Worm (Caenorhabditis elegans) whole organism, mixed stage, embryonic: ENCODE measurements around the gene F36H5.9.

Experiments
- M03D4.4 ChIP-seq: sonication (generic microtip); optimal IDR thresholded peaks from 2 replicates; lab custom pipeline; 2017; ENCODE audit warnings: mild to moderate bottlenecking, missing genetic modification characterization, missing compliant biosample characterization
- bed-3 ChIP-seq: fragments of 200-800 bp; sonication (Bioruptor generic); optimal IDR thresholded peaks from 3 replicates; lab custom pipeline; 2018; ENCODE audit warnings: mild to moderate bottlenecking, missing genetic modification characterization, moderate library complexity, missing compliant biosample characterization
- ceh-39 ChIP-seq: fragments of 150-350 bp; optimal IDR thresholded peaks from 2 replicates; lab custom pipeline; 2014; ENCODE audit warnings: missing biosample characterization, missing genetic modification characterization
- ceh-43 ChIP-seq: fragments of 200-800 bp; sonication (Bioruptor generic); optimal IDR thresholded peaks from 2 replicates; lab custom pipeline; 2018; ENCODE audit warnings: mild to moderate bottlenecking, missing genetic modification characterization, moderate library complexity, missing compliant biosample characterization
- ceh-83 ChIP-seq: fragments of 200-800 bp; sonication (Bioruptor generic); optimal IDR thresholded peaks from 2 replicates; lab custom pipeline; 2018; ENCODE audit warnings: mild to moderate bottlenecking, missing genetic modification characterization, missing compliant biosample characterization
- cnd-1 ChIP-seq: fragments of 200-800 bp; sonication (Bioruptor generic); optimal IDR thresholded peaks from 2 replicates; lab custom pipeline; 2018; ENCODE audit warnings: mild to moderate bottlenecking, missing genetic modification characterization, missing compliant biosample characterization
- drap-1 ChIP-seq: fragments of 200-800 bp; sonication (Bioruptor generic); optimal IDR thresholded peaks from 3 replicates; lab custom pipeline; 2018; ENCODE audit warnings: mild to moderate bottlenecking, missing genetic modification characterization, missing compliant biosample characterization
- elt-1 ChIP-seq: sonication (generic microtip); optimal IDR thresholded peaks from 2 replicates; lab custom pipeline; 2017; ENCODE audit warnings: missing genetic modification characterization, mild to moderate bottlenecking, missing compliant biosample characterization, antibody characterized with exemption, moderate library complexity, borderline replicate concordance; ENCODE audit not compliant: insufficient read depth
- elt-3 ChIP-seq: fragments of 150-350 bp; optimal IDR thresholded peaks from 2 replicates; lab custom pipeline; 2014; ENCODE audit warnings: missing biosample characterization, missing genetic modification characterization
- flh-1 ChIP-seq: fragments of 200-800 bp; sonication (Bioruptor generic); optimal IDR thresholded peaks from 2 replicates; lab custom pipeline; 2018; ENCODE audit warnings: mild to moderate bottlenecking, missing genetic modification characterization, moderate library complexity, missing compliant biosample characterization
- ham-2 ChIP-seq: fragments of 200-800 bp; sonication (Bioruptor generic); optimal IDR thresholded peaks from 2 replicates; lab custom pipeline; 2018; ENCODE audit warnings: mild to moderate bottlenecking, missing genetic modification characterization, missing compliant biosample characterization
- hlh-1 ChIP-seq: fragments of 150-350 bp; optimal IDR thresholded peaks from 2 replicates; lab custom pipeline; 2014; ENCODE audit warnings: missing biosample characterization, missing genetic modification reagents, missing genetic modification characterization
- lin-13 ChIP-seq: fragments of 150-350 bp; optimal IDR thresholded peaks from 2 replicates; lab custom pipeline; 2014; ENCODE audit warnings: missing biosample characterization, missing genetic modification characterization
- lin-32 ChIP-seq: fragments of 200-800 bp; sonication (Bioruptor generic); optimal IDR thresholded peaks from 2 replicates; lab custom pipeline; 2018; ENCODE audit warnings: mild to moderate bottlenecking, missing genetic modification characterization, missing compliant biosample characterization
- lsy-2 ChIP-seq: fragments of 150-350 bp; optimal IDR thresholded peaks from 2 replicates; lab custom pipeline; 2014; ENCODE audit warnings: missing biosample characterization, missing genetic modification characterization
- mab-5 ChIP-seq: fragments of 150-350 bp; optimal IDR thresholded peaks from 2 replicates; lab custom pipeline; 2014; ENCODE audit warnings: missing biosample characterization, missing genetic modification characterization
- mls-2 ChIP-seq: sonication (generic microtip); optimal IDR thresholded peaks from 2 replicates; lab custom pipeline; 2016; ENCODE audit warnings: mild to moderate bottlenecking, missing genetic modification characterization, moderate library complexity, missing compliant biosample characterization
- nhr-2 ChIP-seq: fragments of 150-350 bp; optimal IDR thresholded peaks from 2 replicates; lab custom pipeline; 2014; ENCODE audit warnings: missing biosample characterization, missing genetic modification characterization
- nhr-237 ChIP-seq: fragments of 150-350 bp; optimal IDR thresholded peaks from 2 replicates; lab custom pipeline; 2014; ENCODE audit warnings: missing biosample characterization, missing genetic modification characterization
- nhr-28 ChIP-seq: fragments of 150-350 bp; optimal IDR thresholded peaks from 2 replicates; lab custom pipeline; 2014; ENCODE audit warnings: missing biosample characterization, missing genetic modification characterization
- nhr-76 ChIP-seq: sonication (generic microtip); optimal IDR thresholded peaks from 2 replicates; lab custom pipeline; 2017; ENCODE audit warnings: missing biosample characterization, missing genetic modification characterization
- pha-4 ChIP-seq: fragments of 150-350 bp; optimal IDR thresholded peaks from 2 replicates; lab custom pipeline; 2018; ENCODE audit warnings: missing biosample characterization, missing genetic modification reagents, missing genetic modification characterization
- sem-2 ChIP-seq: fragments of 200-800 bp; sonication (Bioruptor generic); optimal IDR thresholded peaks from 2 replicates; lab custom pipeline; 2018; ENCODE audit warnings: mild to moderate bottlenecking, missing genetic modification characterization, missing compliant biosample characterization
- snpc-4 ChIP-seq: fragments of 150-350 bp; optimal IDR thresholded peaks from 2 replicates; lab custom pipeline; 2014; ENCODE audit warnings: missing biosample characterization, missing genetic modification characterization
- sptf-1 ChIP-seq: sonication (generic microtip); optimal IDR thresholded peaks from 2 replicates; lab custom pipeline; 2017; ENCODE audit warnings: mild to moderate bottlenecking, missing genetic modification characterization, moderate library complexity, missing compliant biosample characterization
- tbx-8 ChIP-seq: fragments of 200-800 bp; sonication (Bioruptor generic); optimal IDR thresholded peaks from 2 replicates; lab custom pipeline; 2018; ENCODE audit warnings: mild to moderate bottlenecking, missing genetic modification characterization, moderate library complexity, missing compliant biosample characterization
- unc-120 ChIP-seq: sonication (generic microtip); optimal IDR thresholded peaks from 2 replicates; lab custom pipeline; 2017; ENCODE audit warnings: missing genetic modification characterization, missing compliant biosample characterization; ENCODE audit not compliant: poor library complexity, severe bottlenecking
- zip-8 ChIP-seq: fragments of 150-350 bp; optimal IDR thresholded peaks from 2 replicates; lab custom pipeline; 2014; ENCODE audit warnings: missing biosample characterization, missing genetic modification characterization
- ztf-11 ChIP-seq: fragments of 150-350 bp; optimal IDR thresholded peaks from 2 replicates; lab custom pipeline; 2014; ENCODE audit warnings: missing biosample characterization, missing genetic modification characterization

F36H5.9 gene

DNA sequence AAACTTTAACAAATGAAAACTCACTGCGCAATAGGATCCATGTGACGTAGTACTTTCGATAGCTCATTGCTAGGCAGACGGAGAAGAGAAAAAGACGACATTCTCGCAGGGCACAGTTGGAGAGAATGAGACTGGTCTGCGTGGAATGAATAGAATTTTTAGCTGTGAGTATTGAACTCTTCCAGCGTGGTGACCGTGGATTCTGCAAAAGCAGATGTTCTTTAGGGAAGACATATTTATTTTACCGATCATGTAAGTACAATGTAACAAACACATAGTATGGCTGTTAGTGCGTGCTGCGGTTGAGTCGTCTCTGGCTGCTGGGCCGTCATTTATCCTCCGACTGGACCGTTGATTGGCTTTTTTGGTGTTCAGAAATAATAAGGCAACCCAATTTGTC is at the start of gene F36H5.9:
Gene F36H5.9, minus strand, starts transcription at position 101 of the 400 bp plus-strand sequence.
- TF ChIP-seq ceh-83 (GFP tag; lab: Kevin White, UChicago) (no peak), nhr-2 (tag; lab: Kevin White, UChicago) (no peak), sptf-1 (no peak), lin-32 (no peak), drap-1 (no peak), sem-2 (GFP tag; lab: Kevin White, UChicago) (no peak), lin-13 (no peak), unc-120 (tag; lab: Kevin White, UChicago) (no peak), mls-2 (tag; lab: Kevin White, UChicago) (no peak), elt-1 (no peak), snpc-4 (tag; lab: Kevin White, UChicago) (no peak), M03D4.4 (tag; lab: Kevin White, UChicago) (no peak), ceh-39 (tag; lab: Kevin White, UChicago) (no peak), nhr-237 (tag; lab: Kevin White, UChicago) (no peak), lsy-2 (tag; lab: Kevin White, UChicago) (no peak), nhr-28 (tag; lab: Kevin White, UChicago) (no peak), flh-1 (GFP tag; lab: Kevin White, UChicago) (no peak), nhr-76 (tag; lab: Kevin White, UChicago) (no peak), bed-3 (GFP tag; lab: Kevin White, UChicago) (no peak)
- TF ChIP-seq, all 35 proteins: peak for 0

- peak; percentile 0 for TF ChIP-seq hlh-1 (tag; lab: Kevin White, UChicago)
- TF ChIP-seq cnd-1 (tag; lab: Kevin White, UChicago): peak; percentile 48
- no peak for TF ChIP-seq nhr-76 (tag; lab: Kevin White, UChicago)
- TF ChIP-seq lin-32: peak; percentile 15
These were observed 35.2 kb upstream of the F36H5.9 start, which contains the start of the genes C08F1.6 and fbxb-13 for ce11 chrII:1788087-1788486. Gene C08F1.6, minus strand, starts transcription at chrII:1788187. Gene fbxb-13, plus strand, starts transcription at chrII:1788277.

ce11 chrII:1787208-1787607 is 34.3 kb upstream of the F36H5.9 start:
- TF ChIP-seq mls-2 (tag; lab: Kevin White, UChicago) (no peak), tbx-8 (no peak)

- TF ChIP-seq mab-5 (no peak), nhr-237 (tag; lab: Kevin White, UChicago) (no peak), snpc-4 (tag; lab: Kevin White, UChicago) (no peak), ztf-11 (tag; lab: Kevin White, UChicago) (no peak), nhr-28 (tag; lab: Kevin White, UChicago) (no peak), sptf-1 (no peak), elt-1 (no peak), lin-32 (no peak), bed-3 (GFP tag; lab: Kevin White, UChicago) (no peak), ham-2 (no peak), lin-13 (no peak), mls-2 (tag; lab: Kevin White, UChicago) (no peak), drap-1 (no peak), ceh-43 (GFP tag; lab: Kevin White, UChicago) (no peak), nhr-76 (tag; lab: Kevin White, UChicago) (no peak), zip-8 (tag; lab: Kevin White, UChicago) (no peak), ceh-39 (tag; lab: Kevin White, UChicago) (no peak)
These were observed 33.3 kb upstream of the F36H5.9 start, which contains the start of gene C08F1.10 for ce11 chrII:1786209-1786608. Gene C08F1.10, minus strand, starts transcription at chrII:1786309.

ce11 chrII:1784799-1785198 is 31.9 kb upstream of the F36H5.9 start, which contains the start of gene C08F1.11:
Gene C08F1.11, minus strand, starts transcription at chrII:1784899.
- no peak for TF ChIP-seq cnd-1 (tag; lab: Kevin White, UChicago)
- TF ChIP-seq lin-32: no peak
- TF ChIP-seq elt-3 (tag; lab: Kevin White, UChicago): no peak
- no peak for TF ChIP-seq bed-3 (GFP tag; lab: Kevin White, UChicago)
- no peak for TF ChIP-seq M03D4.4 (tag; lab: Kevin White, UChicago)
- TF ChIP-seq unc-120 (tag; lab: Kevin White, UChicago): no peak
- TF ChIP-seq mls-2 (tag; lab: Kevin White, UChicago): no peak
- no peak for TF ChIP-seq nhr-237 (tag; lab: Kevin White, UChicago)
- TF ChIP-seq lsy-2 (tag; lab: Kevin White, UChicago): no peak
- TF ChIP-seq zip-8 (tag; lab: Kevin White, UChicago): no peak
- TF ChIP-seq sptf-1: no peak
- TF ChIP-seq pha-4 (tag; lab: Kevin White, UChicago): no peak
- no peak for TF ChIP-seq nhr-76 (tag; lab: Kevin White, UChicago)
- no peak for TF ChIP-seq ceh-39 (tag; lab: Kevin White, UChicago)
- TF ChIP-seq, all 35 proteins: peak for 0
